Fruit fly (Drosophila melanogaster) whole organism, wandering third instar larva: ENCODE results near the gene mus301.
A peak's percentile ranks its signal among the peaks of the same experiment; 100 is the strongest.

Experiments
- Abd-B ChIP-seq: fragments of >200 bp; optimal IDR thresholded peaks from 2 replicates; lab custom pipeline; 2017; ENCODE audit warnings: missing biosample characterization, missing genetic modification characterization
- CG32264 ChIP-seq: fragments of 200-800 bp; sonication (Bioruptor generic); optimal IDR thresholded peaks from 2 replicates; lab custom pipeline; 2016; ENCODE audit warnings: missing biosample characterization, missing genetic modification characterization
- CG9705 ChIP-seq: fragments of 200-800 bp; sonication (Bioruptor generic); optimal IDR thresholded peaks from 2 replicates; lab custom pipeline; 2018; ENCODE audit warnings: missing biosample characterization, mild to moderate bottlenecking, missing genetic modification characterization
- CrebA ChIP-seq: fragments of 200-800 bp; sonication (Bioruptor generic); optimal IDR thresholded peaks from 2 replicates; lab custom pipeline; 2016; ENCODE audit warnings: missing biosample characterization, mild to moderate bottlenecking, missing genetic modification characterization, borderline replicate concordance
- Dfd ChIP-seq: fragments of >200 bp; optimal IDR thresholded peaks from 2 replicates; lab custom pipeline; 2017; ENCODE audit warnings: missing biosample characterization, missing genetic modification characterization
- Dif ChIP-seq: fragments of 200-275, 200-300 bp; sonication (Bioruptor generic); optimal IDR thresholded peaks from 2 replicates; lab custom pipeline; 2018; ENCODE audit warnings: missing biosample characterization, missing genetic modification characterization; ENCODE audit not compliant: partially characterized antibody
- GATAd ChIP-seq: sonication (Bioruptor generic); optimal IDR thresholded peaks from 2 replicates; lab custom pipeline; 2016; ENCODE audit warnings: missing biosample characterization, missing genetic modification characterization
- HLH106 ChIP-seq: fragments of 200-800 bp; optimal IDR thresholded peaks from 3 replicates; lab custom pipeline; 2019; ENCODE audit warnings: missing biosample characterization, mild to moderate bottlenecking, missing genetic modification characterization, moderate library complexity
- Hnf4 ChIP-seq: fragments of 200-800 bp; sonication (Bioruptor generic); optimal IDR thresholded peaks from 2 replicates; lab custom pipeline; 2016; ENCODE audit warnings: missing biosample characterization, mild to moderate bottlenecking, missing genetic modification characterization
- Hr78 ChIP-seq: fragments of >200 bp; optimal IDR thresholded peaks from 2 replicates; lab custom pipeline; 2017; ENCODE audit warnings: missing biosample characterization, missing genetic modification characterization
- Hr83 ChIP-seq: fragments of 200-300 bp; sonication (Bioruptor generic); optimal IDR thresholded peaks from 2 replicates; lab custom pipeline; 2016; ENCODE audit warnings: missing biosample characterization, mild to moderate bottlenecking, missing genetic modification characterization, moderate library complexity; ENCODE audit not compliant: poor library complexity, severe bottlenecking
- Jra ChIP-seq: sonication (Bioruptor generic); optimal IDR thresholded peaks from 2 replicates; lab custom pipeline; 2016; ENCODE audit warnings: missing biosample characterization, missing genetic modification characterization
- Mio ChIP-seq: sonication (Bioruptor generic); optimal IDR thresholded peaks from 2 replicates; lab custom pipeline; 2016; ENCODE audit warnings: missing biosample characterization, missing genetic modification characterization
- Myc ChIP-seq: fragments of >200 bp; optimal IDR thresholded peaks from 2 replicates; lab custom pipeline; 2017
- N ChIP-seq: fragments of >200 bp; optimal IDR thresholded peaks from 2 replicates; lab custom pipeline; 2018; ENCODE audit warnings: missing biosample characterization, missing external identifiers, missing genetic modification characterization
- OdsH ChIP-seq: fragments of 200-800 bp; sonication (Bioruptor generic); optimal IDR thresholded peaks from 2 replicates; lab custom pipeline; 2016; ENCODE audit warnings: missing biosample characterization, mild to moderate bottlenecking, missing genetic modification characterization
- Rel ChIP-seq, 2 experiments: fragments of 200-800 bp; sonication (Bioruptor generic) in 1 of 2; optimal IDR thresholded peaks; 2 replicates in 1 of 2; 3 replicates in 1 of 2; lab custom pipeline; 2016 to 2019; ENCODE audit warnings: mild to moderate bottlenecking in 2 of 2, missing biosample characterization in 2 of 2, missing genetic modification characterization in 2 of 2, moderate library complexity in 1 of 2
- Sp1 ChIP-seq: fragments of 200-800 bp; sonication (Bioruptor generic); optimal IDR thresholded peaks from 3 replicates; lab custom pipeline; 2019; ENCODE audit warnings: missing biosample characterization, mild to moderate bottlenecking, missing genetic modification characterization, moderate library complexity
- Vsx2 ChIP-seq: fragments of 200-300, 225-300 bp; sonication (Bioruptor generic); optimal IDR thresholded peaks from 2 replicates; lab custom pipeline; 2018; ENCODE audit warnings: missing biosample characterization, missing genetic modification characterization; ENCODE audit not compliant: partially characterized antibody
- br ChIP-seq: fragments of 200-800 bp; sonication (Bioruptor generic); optimal IDR thresholded peaks from 2 replicates; lab custom pipeline; 2016; ENCODE audit warnings: missing biosample characterization, missing genetic modification characterization
- brk ChIP-seq: fragments of 200-800 bp; sonication (Bioruptor generic); optimal IDR thresholded peaks from 2 replicates; lab custom pipeline; 2016; ENCODE audit warnings: missing biosample characterization, mild to moderate bottlenecking, missing genetic modification characterization
- dl ChIP-seq, 2 experiments: fragments of 175-275, 200-275 bp in 1 of 2; fragments of 200-275 bp in 1 of 2; sonication (Bioruptor generic); optimal IDR thresholded peaks; lab custom pipeline; 2018; ENCODE audit warnings: mild to moderate bottlenecking in 2 of 2, missing biosample characterization in 2 of 2, missing genetic modification characterization in 2 of 2, moderate library complexity in 2 of 2; ENCODE audit not compliant: partially characterized antibody in 2 of 2, insufficient read depth in 1 of 2
- dmrt93B ChIP-seq: fragments of 200-800 bp; sonication (Bioruptor generic); optimal IDR thresholded peaks from 2 replicates; lab custom pipeline; 2018; ENCODE audit warnings: missing biosample characterization, mild to moderate bottlenecking, missing genetic modification characterization
- dsf ChIP-seq: sonication (Bioruptor generic); optimal IDR thresholded peaks from 2 replicates; lab custom pipeline; 2016; ENCODE audit warnings: missing biosample characterization, missing genetic modification characterization, borderline replicate concordance
- ey ChIP-seq: fragments of 200-800 bp; sonication (Bioruptor generic); optimal IDR thresholded peaks from 2 replicates; lab custom pipeline; 2016; ENCODE audit warnings: missing biosample characterization, missing genetic modification characterization
- foxo ChIP-seq, 2 experiments: fragments of 200-800 bp; sonication (Bioruptor generic); optimal IDR thresholded peaks; 2 replicates in 1 of 2; 3 replicates in 1 of 2; lab custom pipeline; 2016 to 2017; ENCODE audit warnings: missing biosample characterization in 2 of 2, missing genetic modification characterization in 2 of 2
- fru ChIP-seq: fragments of 200-800 bp; sonication (Bioruptor generic); optimal IDR thresholded peaks from 3 replicates; lab custom pipeline; 2016; ENCODE audit warnings: missing biosample characterization, mild to moderate bottlenecking, missing genetic modification characterization
- h ChIP-seq: fragments of 200-800 bp; sonication (Bioruptor generic); optimal IDR thresholded peaks from 3 replicates; lab custom pipeline; 2016; ENCODE audit warnings: missing biosample characterization, mild to moderate bottlenecking, missing genetic modification characterization
- jim ChIP-seq: fragments of 175-275, 200-325 bp; sonication (Bioruptor generic); optimal IDR thresholded peaks from 2 replicates; lab custom pipeline; 2016; ENCODE audit warnings: missing biosample characterization, mild to moderate bottlenecking, missing genetic modification characterization
- lola ChIP-seq: fragments of >200 bp; optimal IDR thresholded peaks from 2 replicates; lab custom pipeline; 2017; ENCODE audit warnings: missing biosample characterization, missing genetic modification characterization
- pan ChIP-seq: fragments of >200 bp; optimal IDR thresholded peaks from 2 replicates; lab custom pipeline; 2017
- psq ChIP-seq: fragments of 200-800 bp; sonication (Bioruptor generic); optimal IDR thresholded peaks from 3 replicates; lab custom pipeline; 2017; ENCODE audit warnings: missing biosample characterization, mild to moderate bottlenecking, missing genetic modification characterization, moderate library complexity
- rgr ChIP-seq: fragments of 200-800 bp; sonication (Bioruptor generic); optimal IDR thresholded peaks from 3 replicates; lab custom pipeline; 2016; ENCODE audit warnings: missing biosample characterization, mild to moderate bottlenecking, missing genetic modification characterization
- sage ChIP-seq: fragments of 200-800 bp; sonication (Bioruptor generic); optimal IDR thresholded peaks from 2 replicates; lab custom pipeline; 2016; ENCODE audit warnings: missing biosample characterization, mild to moderate bottlenecking, missing genetic modification characterization
- sv ChIP-seq: fragments of 200-800 bp; sonication (Bioruptor generic); optimal IDR thresholded peaks from 3 replicates; lab custom pipeline; 2016; ENCODE audit warnings: missing biosample characterization, missing genetic modification characterization
- tai ChIP-seq: sonication (Bioruptor generic); optimal IDR thresholded peaks from 2 replicates; lab custom pipeline; 2016; ENCODE audit warnings: missing biosample characterization, missing genetic modification characterization
- usp ChIP-seq: fragments of >200 bp; optimal IDR thresholded peaks from 2 replicates; lab custom pipeline; 2017; ENCODE audit warnings: missing biosample characterization, missing genetic modification characterization
- woc ChIP-seq: sonication (Bioruptor generic); optimal IDR thresholded peaks from 2 replicates; lab custom pipeline; 2016; ENCODE audit warnings: missing biosample characterization, mild to moderate bottlenecking, missing genetic modification characterization

Gene mus301

dm6 chr3L:8097101-8097500, 40.5 kb upstream of the mus301 start:
- TF ChIP-seq Sp1 (GFP tag; lab: Kevin White, UChicago): no peak
- no peak for TF ChIP-seq Hnf4 (GFP tag; lab: Kevin White, UChicago)
- TF ChIP-seq tai: no peak
- TF ChIP-seq lola (GFP tag; lab: Kevin White, UChicago): no peak
- TF ChIP-seq ey (GFP tag; lab: Kevin White, UChicago): no peak

dm6 chr3L:8108201-8108600, 29.4 kb upstream of the mus301 start:
- no peak for TF ChIP-seq dmrt93B
- TF ChIP-seq rgr (GFP tag; lab: Kevin White, UChicago): no peak
- TF ChIP-seq Jra (GFP tag; lab: Kevin White, UChicago): no peak
- TF ChIP-seq CrebA (GFP tag; lab: Kevin White, UChicago): no peak
- TF ChIP-seq fru (GFP tag; lab: Kevin White, UChicago): no peak
- TF ChIP-seq Mio (GFP tag; lab: Kevin White, UChicago): no peak
- TF ChIP-seq Rel (GFP tag; optimal IDR thresholded peaks at IDR 0.05; lab: Kevin White, UChicago): no peak
- TF ChIP-seq Rel (tag; optimal IDR thresholded peaks at IDR 0.05; lab: Kevin White, UChicago): no peak
- no peak for TF ChIP-seq usp
- TF ChIP-seq sage: no peak
- no peak for TF ChIP-seq woc (GFP tag; lab: Kevin White, UChicago)
- no peak for TF ChIP-seq Dfd (GFP tag; lab: Kevin White, UChicago)
- TF ChIP-seq CG9705 (GFP tag; lab: Kevin White, UChicago): no peak

dm6 chr3L:8108886-8109285, 28.7 kb upstream of the mus301 start, which contains the start of gene fan:
fan (plus strand) TSS chr3L:8109132.
- no peak for TF ChIP-seq h
- no peak for TF ChIP-seq OdsH
- TF ChIP-seq pan: no peak
- no peak for TF ChIP-seq sv (GFP tag; lab: Kevin White, UChicago)
- no peak for TF ChIP-seq Dfd (GFP tag; lab: Kevin White, UChicago)
- TF ChIP-seq brk (GFP tag; lab: Kevin White, UChicago): no peak
- no peak for TF ChIP-seq CrebA (GFP tag; lab: Kevin White, UChicago)
- TF ChIP-seq dmrt93B: no peak
- no peak for TF ChIP-seq CG9705 (GFP tag; lab: Kevin White, UChicago)
- no peak for TF ChIP-seq Hr78 (GFP tag; lab: Kevin White, UChicago)
- TF ChIP-seq Jra (GFP tag; lab: Kevin White, UChicago): no peak
- TF ChIP-seq sage: no peak
- no peak for TF ChIP-seq fru (GFP tag; lab: Kevin White, UChicago)
- no peak for TF ChIP-seq rgr (GFP tag; lab: Kevin White, UChicago)
- TF ChIP-seq Vsx2 (GFP tag; lab: Kevin White, UChicago): no peak
- no peak for TF ChIP-seq jim (GFP tag; lab: Kevin White, UChicago)
- no peak for TF ChIP-seq N
- TF ChIP-seq Hnf4 (GFP tag; lab: Kevin White, UChicago): no peak
- TF ChIP-seq foxo (GFP tag; optimal IDR thresholded peaks at IDR 0.05; lab: Kevin White, UChicago): no peak

- TF ChIP-seq dl (GFP tag; optimal IDR thresholded peaks at IDR 0.05; lab: Kevin White, UChicago; ENCODE audit: insufficient read depth in 1 of 2, partially characterized antibody in 2 of 2) (no peak), CG9705 (GFP tag; lab: Kevin White, UChicago) (no peak), usp (no peak), CrebA (GFP tag; lab: Kevin White, UChicago) (no peak), woc (GFP tag; lab: Kevin White, UChicago) (no peak), dmrt93B (no peak), sage (no peak), CG32264 (no peak), HLH106 (tag; lab: Kevin White, UChicago) (no peak), dsf (GFP tag; lab: Kevin White, UChicago) (no peak), OdsH (no peak), h (no peak), Vsx2 (GFP tag; lab: Kevin White, UChicago) (no peak), Sp1 (GFP tag; lab: Kevin White, UChicago) (no peak), tai (no peak), N (no peak), Dfd (GFP tag; lab: Kevin White, UChicago) (no peak), Jra (GFP tag; lab: Kevin White, UChicago) (no peak), br (no peak), lola (GFP tag; lab: Kevin White, UChicago) (no peak), foxo (GFP tag; optimal IDR thresholded peaks at IDR 0.05; lab: Kevin White, UChicago) (peak in 1 of 2 experiments; percentile 54), pan (no peak), rgr (GFP tag; lab: Kevin White, UChicago) (peak; percentile 63), sv (GFP tag; lab: Kevin White, UChicago) (no peak), Dif (peak; percentile 31), jim (GFP tag; lab: Kevin White, UChicago) (peak; percentile 51), Rel (GFP tag; optimal IDR thresholded peaks at IDR 0.05; lab: Kevin White, UChicago) (no peak), Rel (tag; optimal IDR thresholded peaks at IDR 0.05; lab: Kevin White, UChicago) (peak; percentile 46), fru (GFP tag; lab: Kevin White, UChicago) (no peak), brk (GFP tag; lab: Kevin White, UChicago) (no peak), GATAd (no peak), ey (GFP tag; lab: Kevin White, UChicago) (peak; percentile 10), Mio (GFP tag; lab: Kevin White, UChicago) (no peak), Hr83 (peak; percentile 82), Hr78 (GFP tag; lab: Kevin White, UChicago) (no peak), Myc (peak; percentile 7), Abd-B (GFP tag; lab: Kevin White, UChicago) (no peak), psq (peak; percentile 71), Hnf4 (GFP tag; lab: Kevin White, UChicago) (no peak)
Observed at dm6 chr3L:8110171-8110570, 27.4 kb upstream of the mus301 start, which contains the start of gene Nulp1. Nulp1 (plus strand) TSS chr3L:8110368.
